Worm (Caenorhabditis elegans): ENCODE results near the gene F07G11.1.

- TF ChIP-seq nfya-1 (tag; optimal IDR thresholded peaks at IDR 0.05) (no peak), hlh-13 (GFP tag; optimal IDR thresholded peaks at IDR 0.05) (no peak), ztf-16 (tag; optimal IDR thresholded peaks at IDR 0.05) (no peak), madf-2 (tag; optimal IDR thresholded peaks at IDR 0.05) (no peak), nhr-11 (tag; optimal IDR thresholded peaks at IDR 0.05) (no peak), tbx-2 (tag; optimal IDR thresholded peaks at IDR 0.05) (no peak), elt-2 (tag; optimal IDR thresholded peaks at IDR 0.05) (no peak)
Measured at ce11 chrV:7313233-7313632, 6.0 kb downstream of the F07G11.1 start, which contains the start of gene srx-6.
